Fruit fly (Drosophila melanogaster) whole organism, wandering third instar larva: Measurements from ENCODE around the gene Nsun5.

Experiments used
- Abd-B ChIP-seq: fragments of >200 bp; optimal IDR thresholded peaks from 2 replicates; lab custom pipeline; 2017; ENCODE audit warnings: missing biosample characterization, missing genetic modification characterization
- CG32264 ChIP-seq: fragments of 200-800 bp; sonication (Bioruptor generic); optimal IDR thresholded peaks from 2 replicates; lab custom pipeline; 2016; ENCODE audit warnings: missing biosample characterization, missing genetic modification characterization
- CG9705 ChIP-seq: fragments of 200-800 bp; sonication (Bioruptor generic); optimal IDR thresholded peaks from 2 replicates; lab custom pipeline; 2018; ENCODE audit warnings: missing biosample characterization, mild to moderate bottlenecking, missing genetic modification characterization
- CrebA ChIP-seq: fragments of 200-800 bp; sonication (Bioruptor generic); optimal IDR thresholded peaks from 2 replicates; lab custom pipeline; 2016; ENCODE audit warnings: missing biosample characterization, mild to moderate bottlenecking, missing genetic modification characterization, borderline replicate concordance
- Dfd ChIP-seq: fragments of >200 bp; optimal IDR thresholded peaks from 2 replicates; lab custom pipeline; 2017; ENCODE audit warnings: missing biosample characterization, missing genetic modification characterization
- Dif ChIP-seq: fragments of 200-275, 200-300 bp; sonication (Bioruptor generic); optimal IDR thresholded peaks from 2 replicates; lab custom pipeline; 2018; ENCODE audit warnings: missing biosample characterization, missing genetic modification characterization; ENCODE audit not compliant: partially characterized antibody
- GATAd ChIP-seq: sonication (Bioruptor generic); optimal IDR thresholded peaks from 2 replicates; lab custom pipeline; 2016; ENCODE audit warnings: missing biosample characterization, missing genetic modification characterization
- HLH106 ChIP-seq: fragments of 200-800 bp; optimal IDR thresholded peaks from 3 replicates; lab custom pipeline; 2019; ENCODE audit warnings: missing biosample characterization, mild to moderate bottlenecking, missing genetic modification characterization, moderate library complexity
- Hnf4 ChIP-seq: fragments of 200-800 bp; sonication (Bioruptor generic); optimal IDR thresholded peaks from 2 replicates; lab custom pipeline; 2016; ENCODE audit warnings: missing biosample characterization, mild to moderate bottlenecking, missing genetic modification characterization
- Hr78 ChIP-seq: fragments of >200 bp; optimal IDR thresholded peaks from 2 replicates; lab custom pipeline; 2017; ENCODE audit warnings: missing biosample characterization, missing genetic modification characterization
- Hr83 ChIP-seq: fragments of 200-300 bp; sonication (Bioruptor generic); optimal IDR thresholded peaks from 2 replicates; lab custom pipeline; 2016; ENCODE audit warnings: missing biosample characterization, mild to moderate bottlenecking, missing genetic modification characterization, moderate library complexity; ENCODE audit not compliant: poor library complexity, severe bottlenecking
- Jra ChIP-seq: sonication (Bioruptor generic); optimal IDR thresholded peaks from 2 replicates; lab custom pipeline; 2016; ENCODE audit warnings: missing biosample characterization, missing genetic modification characterization
- Mio ChIP-seq: sonication (Bioruptor generic); optimal IDR thresholded peaks from 2 replicates; lab custom pipeline; 2016; ENCODE audit warnings: missing biosample characterization, missing genetic modification characterization
- Myc ChIP-seq: fragments of >200 bp; optimal IDR thresholded peaks from 2 replicates; lab custom pipeline; 2017
- N ChIP-seq: fragments of >200 bp; optimal IDR thresholded peaks from 2 replicates; lab custom pipeline; 2018; ENCODE audit warnings: missing biosample characterization, missing external identifiers, missing genetic modification characterization
- OdsH ChIP-seq: fragments of 200-800 bp; sonication (Bioruptor generic); optimal IDR thresholded peaks from 2 replicates; lab custom pipeline; 2016; ENCODE audit warnings: missing biosample characterization, mild to moderate bottlenecking, missing genetic modification characterization
- Rel ChIP-seq, 2 experiments: fragments of 200-800 bp; sonication (Bioruptor generic) in 1 of 2; optimal IDR thresholded peaks; 2 replicates in 1 of 2; 3 replicates in 1 of 2; lab custom pipeline; 2016 to 2019; ENCODE audit warnings: mild to moderate bottlenecking in 2 of 2, missing biosample characterization in 2 of 2, missing genetic modification characterization in 2 of 2, moderate library complexity in 1 of 2
- Sp1 ChIP-seq: fragments of 200-800 bp; sonication (Bioruptor generic); optimal IDR thresholded peaks from 3 replicates; lab custom pipeline; 2019; ENCODE audit warnings: missing biosample characterization, mild to moderate bottlenecking, missing genetic modification characterization, moderate library complexity
- Vsx2 ChIP-seq: fragments of 200-300, 225-300 bp; sonication (Bioruptor generic); optimal IDR thresholded peaks from 2 replicates; lab custom pipeline; 2018; ENCODE audit warnings: missing biosample characterization, missing genetic modification characterization; ENCODE audit not compliant: partially characterized antibody
- br ChIP-seq: fragments of 200-800 bp; sonication (Bioruptor generic); optimal IDR thresholded peaks from 2 replicates; lab custom pipeline; 2016; ENCODE audit warnings: missing biosample characterization, missing genetic modification characterization
- brk ChIP-seq: fragments of 200-800 bp; sonication (Bioruptor generic); optimal IDR thresholded peaks from 2 replicates; lab custom pipeline; 2016; ENCODE audit warnings: missing biosample characterization, mild to moderate bottlenecking, missing genetic modification characterization
- dl ChIP-seq, 2 experiments: fragments of 175-275, 200-275 bp in 1 of 2; fragments of 200-275 bp in 1 of 2; sonication (Bioruptor generic); optimal IDR thresholded peaks; lab custom pipeline; 2018; ENCODE audit warnings: mild to moderate bottlenecking in 2 of 2, missing biosample characterization in 2 of 2, missing genetic modification characterization in 2 of 2, moderate library complexity in 2 of 2; ENCODE audit not compliant: partially characterized antibody in 2 of 2, insufficient read depth in 1 of 2
- dmrt93B ChIP-seq: fragments of 200-800 bp; sonication (Bioruptor generic); optimal IDR thresholded peaks from 2 replicates; lab custom pipeline; 2018; ENCODE audit warnings: missing biosample characterization, mild to moderate bottlenecking, missing genetic modification characterization
- dsf ChIP-seq: sonication (Bioruptor generic); optimal IDR thresholded peaks from 2 replicates; lab custom pipeline; 2016; ENCODE audit warnings: missing biosample characterization, missing genetic modification characterization, borderline replicate concordance
- ey ChIP-seq: fragments of 200-800 bp; sonication (Bioruptor generic); optimal IDR thresholded peaks from 2 replicates; lab custom pipeline; 2016; ENCODE audit warnings: missing biosample characterization, missing genetic modification characterization
- foxo ChIP-seq, 2 experiments: fragments of 200-800 bp; sonication (Bioruptor generic); optimal IDR thresholded peaks; 2 replicates in 1 of 2; 3 replicates in 1 of 2; lab custom pipeline; 2016 to 2017; ENCODE audit warnings: missing biosample characterization in 2 of 2, missing genetic modification characterization in 2 of 2
- fru ChIP-seq: fragments of 200-800 bp; sonication (Bioruptor generic); optimal IDR thresholded peaks from 3 replicates; lab custom pipeline; 2016; ENCODE audit warnings: missing biosample characterization, mild to moderate bottlenecking, missing genetic modification characterization
- h ChIP-seq: fragments of 200-800 bp; sonication (Bioruptor generic); optimal IDR thresholded peaks from 3 replicates; lab custom pipeline; 2016; ENCODE audit warnings: missing biosample characterization, mild to moderate bottlenecking, missing genetic modification characterization
- jim ChIP-seq: fragments of 175-275, 200-325 bp; sonication (Bioruptor generic); optimal IDR thresholded peaks from 2 replicates; lab custom pipeline; 2016; ENCODE audit warnings: missing biosample characterization, mild to moderate bottlenecking, missing genetic modification characterization
- lola ChIP-seq: fragments of >200 bp; optimal IDR thresholded peaks from 2 replicates; lab custom pipeline; 2017; ENCODE audit warnings: missing biosample characterization, missing genetic modification characterization
- pan ChIP-seq: fragments of >200 bp; optimal IDR thresholded peaks from 2 replicates; lab custom pipeline; 2017
- psq ChIP-seq: fragments of 200-800 bp; sonication (Bioruptor generic); optimal IDR thresholded peaks from 3 replicates; lab custom pipeline; 2017; ENCODE audit warnings: missing biosample characterization, mild to moderate bottlenecking, missing genetic modification characterization, moderate library complexity
- rgr ChIP-seq: fragments of 200-800 bp; sonication (Bioruptor generic); optimal IDR thresholded peaks from 3 replicates; lab custom pipeline; 2016; ENCODE audit warnings: missing biosample characterization, mild to moderate bottlenecking, missing genetic modification characterization
- sage ChIP-seq: fragments of 200-800 bp; sonication (Bioruptor generic); optimal IDR thresholded peaks from 2 replicates; lab custom pipeline; 2016; ENCODE audit warnings: missing biosample characterization, mild to moderate bottlenecking, missing genetic modification characterization
- sv ChIP-seq: fragments of 200-800 bp; sonication (Bioruptor generic); optimal IDR thresholded peaks from 3 replicates; lab custom pipeline; 2016; ENCODE audit warnings: missing biosample characterization, missing genetic modification characterization
- tai ChIP-seq: sonication (Bioruptor generic); optimal IDR thresholded peaks from 2 replicates; lab custom pipeline; 2016; ENCODE audit warnings: missing biosample characterization, missing genetic modification characterization
- usp ChIP-seq: fragments of >200 bp; optimal IDR thresholded peaks from 2 replicates; lab custom pipeline; 2017; ENCODE audit warnings: missing biosample characterization, missing genetic modification characterization
- woc ChIP-seq: sonication (Bioruptor generic); optimal IDR thresholded peaks from 2 replicates; lab custom pipeline; 2016; ENCODE audit warnings: missing biosample characterization, mild to moderate bottlenecking, missing genetic modification characterization

The Nsun5 gene

dm6 chr3R:19118505-19119138, 43.5 kb downstream of the Nsun5 start (continued):
- TF ChIP-seq dsf = no peak
- TF ChIP-seq GATAd (GFP tag; lab: Kevin White, UChicago) = no peak
- TF ChIP-seq Hr78 (GFP tag; lab: Kevin White, UChicago) = no peak
- peak; percentile 89 for TF ChIP-seq woc (GFP tag; lab: Kevin White, UChicago)
- peak; percentile 78 for TF ChIP-seq br (GFP tag; lab: Kevin White, UChicago)
- TF ChIP-seq sv (GFP tag; lab: Kevin White, UChicago) = no peak
- no peak for TF ChIP-seq usp
- TF ChIP-seq, all 38 proteins: peak for 17

DNA sequence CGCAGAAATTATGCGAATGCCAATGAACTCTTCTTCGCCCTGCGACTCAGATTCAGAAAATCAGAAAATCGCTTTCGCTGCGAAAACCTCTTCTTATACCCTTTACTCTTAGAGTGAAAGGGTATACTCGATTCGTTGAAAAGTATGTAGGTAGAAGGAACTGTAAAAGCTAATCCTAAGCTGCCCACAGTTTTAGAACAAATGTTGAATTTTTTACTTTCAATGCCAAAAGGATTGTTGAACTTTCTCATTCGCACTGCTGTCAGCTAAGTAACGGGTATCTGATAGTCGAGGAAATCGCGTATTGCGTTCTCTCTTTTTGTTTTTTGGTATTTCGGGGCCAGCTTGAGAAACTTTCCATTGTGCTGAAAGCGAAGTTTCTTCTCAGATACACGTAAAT, 48.3 kb downstream of the Nsun5 start:
- TF ChIP-seq Vsx2 (GFP tag; lab: Kevin White, UChicago) (no peak), psq (GFP tag; lab: Kevin White, UChicago) (no peak), Jra (GFP tag; lab: Kevin White, UChicago) (no peak), ey (peak; percentile 48), br (GFP tag; lab: Kevin White, UChicago) (peak; percentile 57), HLH106 (tag; lab: Kevin White, UChicago) (peak; percentile 13), Rel (GFP tag; optimal IDR thresholded peaks at IDR 0.05; lab: Kevin White, UChicago) (no peak), Rel (tag; optimal IDR thresholded peaks at IDR 0.05; lab: Kevin White, UChicago) (no peak), Hnf4 (GFP tag; lab: Kevin White, UChicago) (peak; percentile 25), CG9705 (no peak), Hr83 (GFP tag; lab: Kevin White, UChicago) (no peak), Dif (GFP tag; lab: Kevin White, UChicago) (no peak), rgr (GFP tag; lab: Kevin White, UChicago) (peak; percentile 39), N (no peak), Dfd (GFP tag; lab: Kevin White, UChicago) (no peak), Sp1 (GFP tag; lab: Kevin White, UChicago) (no peak), Hr78 (GFP tag; lab: Kevin White, UChicago) (no peak), woc (GFP tag; lab: Kevin White, UChicago) (peak; percentile 12), sv (GFP tag; lab: Kevin White, UChicago) (no peak), usp (no peak), h (peak; percentile 31), foxo (GFP tag; optimal IDR thresholded peaks at IDR 0.05; lab: Kevin White, UChicago) (peak in 1 of 2 experiments; percentile 48), Mio (GFP tag; lab: Kevin White, UChicago) (no peak), dl (GFP tag; optimal IDR thresholded peaks at IDR 0.05; lab: Kevin White, UChicago; ENCODE audit: insufficient read depth in 1 of 2, partially characterized antibody in 2 of 2) (no peak), CG32264 (GFP tag; lab: Kevin White, UChicago) (no peak), OdsH (GFP tag; lab: Kevin White, UChicago) (peak; percentile 25), jim (GFP tag; lab: Kevin White, UChicago) (no peak), Myc (lab: Kevin White, UChicago) (no peak), Abd-B (GFP tag; lab: Kevin White, UChicago) (no peak), tai (GFP tag; lab: Kevin White, UChicago) (no peak), dsf (no peak), CrebA (GFP tag; lab: Kevin White, UChicago) (no peak), dmrt93B (GFP tag; lab: Kevin White, UChicago) (no peak), fru (peak; percentile 53), sage (GFP tag; lab: Kevin White, UChicago) (no peak), brk (GFP tag; lab: Kevin White, UChicago) (no peak), lola (GFP tag; lab: Kevin White, UChicago) (no peak), GATAd (GFP tag; lab: Kevin White, UChicago) (no peak), pan (lab: Kevin White, UChicago) (no peak)
- TF ChIP-seq, all 38 proteins: peak for 10
